Worm (Caenorhabditis elegans) whole organism, late embryonic: ENCODE results near the gene coh-3.

Source experiments
- Y22D7AL.16 ChIP-seq: sonication (generic microtip); optimal IDR thresholded peaks from 2 replicates; lab custom pipeline; 2016; ENCODE audit warnings: missing genetic modification characterization, missing compliant biosample characterization
- ceh-2 ChIP-seq: sonication (generic microtip); optimal IDR thresholded peaks from 2 replicates; lab custom pipeline; 2016; ENCODE audit warnings: missing genotype, missing genetic modification characterization, missing compliant biosample characterization
- ceh-34 ChIP-seq: sonication (generic microtip); optimal IDR thresholded peaks from 2 replicates; lab custom pipeline; 2016; ENCODE audit warnings: mild to moderate bottlenecking, missing genetic modification characterization, missing compliant biosample characterization
- ceh-48 ChIP-seq: sonication (generic microtip); optimal IDR thresholded peaks from 2 replicates; lab custom pipeline; 2016; ENCODE audit warnings: missing genetic modification characterization, inconsistent platforms, missing compliant biosample characterization
- che-1 ChIP-seq: sonication (generic microtip); optimal IDR thresholded peaks from 2 replicates; lab custom pipeline; 2016; ENCODE audit warnings: mild to moderate bottlenecking, missing genetic modification characterization, missing compliant biosample characterization
- elt-2 ChIP-seq: sonication (generic microtip); optimal IDR thresholded peaks from 2 replicates; lab custom pipeline; 2016; ENCODE audit warnings: missing genetic modification reagents, missing genetic modification characterization, missing compliant biosample characterization
- elt-4 ChIP-seq: sonication (generic microtip); optimal IDR thresholded peaks from 2 replicates; lab custom pipeline; 2016; ENCODE audit warnings: missing genetic modification characterization, missing compliant biosample characterization
- fkh-10 ChIP-seq: fragments of 150-350 bp; optimal IDR thresholded peaks from 2 replicates; lab custom pipeline; 2014; ENCODE audit warnings: missing biosample characterization, missing genetic modification reagents, missing genetic modification characterization
- hlh-6 ChIP-seq: sonication (generic microtip); optimal IDR thresholded peaks from 2 replicates; lab custom pipeline; 2016; ENCODE audit warnings: missing genotype, missing genetic modification characterization, missing compliant biosample characterization
- lim-6 ChIP-seq: sonication (generic microtip); optimal IDR thresholded peaks from 2 replicates; lab custom pipeline; 2016; ENCODE audit warnings: missing genetic modification characterization, missing compliant biosample characterization
- madf-2 ChIP-seq: sonication (generic microtip); optimal IDR thresholded peaks from 2 replicates; lab custom pipeline; 2017; ENCODE audit warnings: missing genetic modification characterization, missing compliant biosample characterization
- nfya-1 ChIP-seq: sonication (generic microtip); optimal IDR thresholded peaks from 2 replicates; lab custom pipeline; 2017; ENCODE audit warnings: missing genetic modification characterization, mild to moderate bottlenecking, missing compliant biosample characterization, antibody characterized with exemption, moderate library complexity
- nhr-11 ChIP-seq: fragments of 150-350 bp; optimal IDR thresholded peaks from 2 replicates; lab custom pipeline; 2014; ENCODE audit warnings: missing biosample characterization, missing genetic modification characterization
- pros-1 ChIP-seq: fragments of 150-350 bp; optimal IDR thresholded peaks from 2 replicates; lab custom pipeline; 2014; ENCODE audit warnings: missing biosample characterization, missing genetic modification reagents, missing genetic modification characterization
- rnt-1 ChIP-seq: sonication (generic microtip); optimal IDR thresholded peaks from 2 replicates; lab custom pipeline; 2016; ENCODE audit warnings: missing genetic modification characterization, missing compliant biosample characterization
- sdc-2 ChIP-seq: sonication (generic microtip); optimal IDR thresholded peaks from 2 replicates; lab custom pipeline; 2016; ENCODE audit warnings: missing genotype, missing genetic modification characterization, missing compliant biosample characterization
- unc-3 ChIP-seq, 2 experiments: fragments of 200-800 bp in 1 of 2; sonication (Bioruptor generic) in 1 of 2; sonication (generic microtip) in 1 of 2; conservative IDR thresholded peaks in 1 of 2; optimal IDR thresholded peaks in 1 of 2; 2 replicates each; pipeline versions ENCODE4 v1.3.6 to Lab custom; 2016 to 2022; ENCODE audit warnings: missing compliant biosample characterization in 2 of 2, missing genetic modification characterization in 2 of 2, missing genetic modification reagents in 1 of 2
- ztf-16 ChIP-seq: sonication (generic microtip); optimal IDR thresholded peaks from 2 replicates; lab custom pipeline; 2017; ENCODE audit warnings: missing genetic modification characterization, missing compliant biosample characterization

coh-3 gene

ce11 chrV:14508556-14508955, 51.3 kb downstream of the coh-3 start:
- no peak for TF ChIP-seq sdc-2 (tag; lab: Kevin White, UChicago)
- no peak for TF ChIP-seq elt-2 (tag; lab: Kevin White, UChicago)
- TF ChIP-seq ceh-2 (tag; lab: Kevin White, UChicago) = no peak
- no peak for TF ChIP-seq rnt-1
- TF ChIP-seq ztf-16 (tag; lab: Kevin White, UChicago) = no peak
- TF ChIP-seq ceh-48 = no peak
- no peak for TF ChIP-seq elt-4 (tag; lab: Kevin White, UChicago)
- TF ChIP-seq nhr-11 (tag; lab: Kevin White, UChicago) = no peak
- no peak for TF ChIP-seq che-1 (tag; lab: Kevin White, UChicago)
- no peak for TF ChIP-seq unc-3 (GFP tag; conservative IDR thresholded peaks at IDR 0.05; lab: Robert Waterston, UW)
- no peak for TF ChIP-seq unc-3 (tag; optimal IDR thresholded peaks at IDR 0.05; lab: Kevin White, UChicago)
- no peak for TF ChIP-seq pros-1 (tag; lab: Kevin White, UChicago)
- no peak for TF ChIP-seq nfya-1 (tag; lab: Kevin White, UChicago)
- no peak for TF ChIP-seq Y22D7AL.16
- TF ChIP-seq madf-2 = no peak
- no peak for TF ChIP-seq hlh-6 (tag; lab: Kevin White, UChicago)
- TF ChIP-seq ceh-34 (tag; lab: Kevin White, UChicago) = no peak
- TF ChIP-seq fkh-10 (GFP tag; lab: Kevin White, UChicago) = no peak
- no peak for TF ChIP-seq lim-6 (tag; lab: Kevin White, UChicago)
